Fruit fly (Drosophila melanogaster): ENCODE measurements around the gene CG17147.

CG17147 gene

dm6 chr3L:20195875-20196274 lies 27.9 kb upstream of the CG17147 start (continued):
- TF ChIP-seq az2 (GFP tag; optimal IDR thresholded peaks at IDR 0.05) (peak; percentile 58), nau (GFP tag; optimal IDR thresholded peaks at IDR 0.05) (peak; percentile 15), Rfx (GFP tag; IDR thresholded peaks at IDR 0.05) (peak; percentile 56; the same call in 1 of the 2 replicates), CG4707 (GFP tag; optimal IDR thresholded peaks at IDR 0.05) (peak; percentile 41), Dip2 (GFP tag; IDR thresholded peaks at IDR 0.05) (no peak), Hmx (GFP tag; optimal IDR thresholded peaks at IDR 0.05) (no peak), CG8388 (GFP tag; optimal IDR thresholded peaks at IDR 0.05) (peak; percentile 58), Side (GFP tag; optimal IDR thresholded peaks at IDR 0.05) (peak; percentile 59), CG13424 (tag; optimal IDR thresholded peaks at IDR 0.05) (peak; percentile 56), fu2 (GFP tag; optimal IDR thresholded peaks at IDR 0.05) (no peak), Lhr (GFP tag; optimal IDR thresholded peaks at IDR 0.05) (peak; percentile 5), salm (tag; optimal IDR thresholded peaks at IDR 0.05) (peak; percentile 56), inv (GFP tag; IDR thresholded peaks at IDR 0.05; ENCODE audit: partially characterized antibody) (no peak), CG10267 (tag; optimal IDR thresholded peaks at IDR 0.05) (peak; percentile 28), Adf1 (GFP tag; IDR thresholded peaks at IDR 0.05) (no peak), pnt (GFP tag; optimal IDR thresholded peaks at IDR 0.05) (peak; percentile 75), CG12659 (GFP tag; optimal IDR thresholded peaks at IDR 0.05) (peak; percentile 37), Hr78 (GFP tag; optimal IDR thresholded peaks at IDR 0.05) (peak in 1 of 2 experiments; percentile 56), esg (GFP tag; conservative IDR thresholded peaks at IDR 0.05) (peak; percentile 63), NfI (GFP tag; optimal IDR thresholded peaks at IDR 0.05) (peak; percentile 57), CG3726 (GFP tag; IDR thresholded peaks at IDR 0.05) (peak; percentile 23; the same call in 1 of the 3 replicates), Sry-δ (GFP tag; optimal IDR thresholded peaks at IDR 0.05) (peak; percentile 17), oc (tag; optimal IDR thresholded peaks at IDR 0.05) (peak; percentile 68), slbo (GFP tag; IDR thresholded peaks at IDR 0.05) (peak; percentile 36; the same call in 1 of the 2 replicates), CG2875 (GFP tag; optimal IDR thresholded peaks at IDR 0.05) (no peak), CG6683 (GFP tag; optimal IDR thresholded peaks at IDR 0.05) (no peak), Dek (tag; optimal IDR thresholded peaks at IDR 0.05) (no peak), gcm2 (GFP tag; optimal IDR thresholded peaks at IDR 0.05) (no peak), CG2889 (GFP tag; IDR thresholded peaks at IDR 0.05) (peak; percentile 19; the same call in 1 of the 3 replicates), jumu (GFP tag; optimal IDR thresholded peaks at IDR 0.05) (peak; percentile 54), ewg (GFP tag; optimal IDR thresholded peaks at IDR 0.05) (peak; percentile 35), wor (GFP tag; IDR thresholded peaks at IDR 0.05) (peak; percentile 62), CG1529 (GFP tag; optimal IDR thresholded peaks at IDR 0.05) (peak; percentile 31), HHEX (GFP tag; optimal IDR thresholded peaks at IDR 0.05) (peak; percentile 45), gt (GFP tag; IDR thresholded peaks at IDR 0.05) (no peak), kni (GFP tag; optimal IDR thresholded peaks at IDR 0.05) (peak; percentile 34), nerfin-2 (GFP tag; IDR thresholded peaks at IDR 0.05; ENCODE audit: partially characterized antibody) (no peak), ase (GFP tag; IDR thresholded peaks at IDR 0.05) (peak; percentile 76), Elba2 (GFP tag; optimal IDR thresholded peaks at IDR 0.05) (no peak), dmrt99B (tag; optimal IDR thresholded peaks at IDR 0.05) (peak; percentile 83), CG7839 (tag; optimal IDR thresholded peaks at IDR 0.05) (peak; percentile 74), CG30020 (tag; optimal IDR thresholded peaks at IDR 0.05) (no peak), CG14667 (GFP tag; IDR thresholded peaks at IDR 0.05) (peak; percentile 52; the same call in 1 of the 2 replicates), CG3065 (GFP tag; optimal IDR thresholded peaks at IDR 0.05) (peak; percentile 41), chm (GFP tag; IDR thresholded peaks at IDR 0.05) (peak; percentile 67; the same call in 1 of the 2 replicates), lab (GFP tag; optimal IDR thresholded peaks at IDR 0.05) (peak; percentile 67), Asciz (GFP tag; optimal IDR thresholded peaks at IDR 0.05) (peak; percentile 53), sisA (GFP tag; IDR thresholded peaks at IDR 0.05) (peak; percentile 74), CG16863 (GFP tag; optimal IDR thresholded peaks at IDR 0.05) (peak; percentile 53), Taf1 (GFP tag; IDR thresholded peaks at IDR 0.05) (no peak)

Data from whole organism, embryonic.